Worm (Caenorhabditis elegans) whole organism, L4 larva: ENCODE results near the gene nas-29.

ENCODE experiments used
- T26A8.4 ChIP-seq: fragments of 200-800 bp; sonication (Bioruptor generic); IDR thresholded peaks from 2 replicates; pipeline ENCODE4 v1.3.6; 2022; ENCODE audit warnings: missing genetic modification characterization, missing compliant biosample characterization
- Y105C5A.15 ChIP-seq: fragments of 200-800 bp; sonication (Bioruptor generic); IDR thresholded peaks from 2 replicates; pipeline ENCODE4 v1.3.6; 2022; ENCODE audit warnings: missing genetic modification characterization, missing compliant biosample characterization
- aha-1 ChIP-seq: fragments of 150-350 bp; peaks from one replicate; lab custom pipeline; 2014; ENCODE audit warnings: missing biosample characterization, missing genetic modification characterization
- ama-1 ChIP-seq: fragments of 150-350 bp; optimal IDR thresholded peaks from 2 replicates; lab custom pipeline; 2014; ENCODE audit warnings: inconsistent platforms, mixed read lengths
- ceh-20 ChIP-seq: fragments of 200-800 bp; sonication (Bioruptor generic); IDR thresholded peaks from 2 replicates; pipeline ENCODE4 v1.3.6; 2022; ENCODE audit warnings: missing genetic modification reagents, missing genetic modification characterization, missing compliant biosample characterization
- ceh-44 ChIP-seq: fragments of 200-800 bp; sonication (Bioruptor generic); IDR thresholded peaks from 2 replicates; pipeline ENCODE4 v1.3.6; 2022; ENCODE audit warnings: missing genetic modification reagents, missing genetic modification characterization, missing compliant biosample characterization
- daf-19 ChIP-seq: fragments of 200-800 bp; sonication (Bioruptor generic); conservative IDR thresholded peaks from 2 replicates; pipeline ENCODE4 v1.3.6; 2022; ENCODE audit warnings: missing genetic modification characterization, missing compliant biosample characterization
- dmd-9 ChIP-seq: fragments of 200-800 bp; sonication (Bioruptor generic); IDR thresholded peaks from 2 replicates; pipeline ENCODE4 v1.3.6; 2022; ENCODE audit warnings: missing genetic modification reagents, missing genetic modification characterization, missing compliant biosample characterization
- dpl-1 ChIP-seq: fragments of 150-350 bp; optimal IDR thresholded peaks from 2 replicates; lab custom pipeline; 2014; ENCODE audit warnings: missing biosample characterization, missing genetic modification reagents, missing genetic modification characterization
- egl-27 ChIP-seq: sonication (generic microtip); optimal IDR thresholded peaks from 3 replicates; lab custom pipeline; 2017; ENCODE audit warnings: missing biosample characterization, missing genetic modification reagents, missing genetic modification characterization
- fkh-10 ChIP-seq: fragments of 150-350 bp; optimal IDR thresholded peaks from 2 replicates; lab custom pipeline; 2014; ENCODE audit warnings: missing biosample characterization, missing genetic modification reagents, missing genetic modification characterization
- hif-1 ChIP-seq, 2 experiments: sonication (generic microtip); optimal IDR thresholded peaks; 2 replicates each; lab custom pipeline; 2016 to 2017; ENCODE audit warnings: missing compliant biosample characterization in 2 of 2, missing genetic modification characterization in 2 of 2, missing genetic modification reagents in 2 of 2, missing genotype in 2 of 2, mild to moderate bottlenecking in 1 of 2
- hlh-30 ChIP-seq: sonication (generic microtip); optimal IDR thresholded peaks from 2 replicates; lab custom pipeline; 2017; ENCODE audit warnings: antibody characterized with exemption, mild to moderate bottlenecking, missing genetic modification characterization, missing compliant biosample characterization; ENCODE audit not compliant: insufficient read depth
- jun-1 ChIP-seq: fragments of 150-350 bp; optimal IDR thresholded peaks from 2 replicates; lab custom pipeline; 2014; ENCODE audit warnings: missing biosample characterization, missing genetic modification reagents, missing genetic modification characterization
- lin-13 ChIP-seq: fragments of 150-350 bp; optimal IDR thresholded peaks from 2 replicates; lab custom pipeline; 2014; ENCODE audit warnings: missing biosample characterization, missing genetic modification reagents, missing genetic modification characterization
- lin-38 ChIP-seq: fragments of 200-800 bp; sonication (Bioruptor generic); IDR thresholded peaks from 2 replicates; pipeline ENCODE4 v1.3.6; 2022; ENCODE audit warnings: missing genetic modification reagents, missing genetic modification characterization, missing compliant biosample characterization
- mdt-29 ChIP-seq: fragments of 200-800 bp; sonication (Bioruptor generic); IDR thresholded peaks from 2 replicates; pipeline ENCODE4 v1.3.6; 2022; ENCODE audit warnings: missing genetic modification reagents, missing genetic modification characterization, missing compliant biosample characterization
- mxl-2 ChIP-seq: fragments of 200-800 bp; sonication (Bioruptor generic); conservative IDR thresholded peaks from 2 replicates; pipeline ENCODE4 v1.3.6; 2022; ENCODE audit warnings: missing genetic modification reagents, missing genetic modification characterization, missing compliant biosample characterization
- nhr-111 ChIP-seq: fragments of 200-800 bp; sonication (Bioruptor generic); optimal IDR thresholded peaks from 2 replicates; lab custom pipeline; 2018; ENCODE audit warnings: mild to moderate bottlenecking, missing genetic modification characterization, missing compliant biosample characterization
- nhr-42 ChIP-seq: fragments of 200-800 bp; sonication (Bioruptor generic); IDR thresholded peaks from 2 replicates; pipeline ENCODE4 v1.3.6; 2022; ENCODE audit warnings: missing genetic modification characterization, missing compliant biosample characterization
- nhr-48 ChIP-seq: sonication (generic microtip); optimal IDR thresholded peaks from 2 replicates; lab custom pipeline; 2016; ENCODE audit warnings: mild to moderate bottlenecking, missing genetic modification characterization, missing compliant biosample characterization
- nhr-6 ChIP-seq: fragments of 150-350 bp; optimal IDR thresholded peaks from 2 replicates; lab custom pipeline; 2014; ENCODE audit warnings: missing biosample characterization, missing genetic modification characterization
- nhr-77 ChIP-seq: fragments of 150-350 bp; optimal IDR thresholded peaks from 2 replicates; lab custom pipeline; 2014; ENCODE audit warnings: missing biosample characterization, missing genetic modification characterization
- sdz-12 ChIP-seq: fragments of 200-800 bp; sonication (Bioruptor generic); optimal IDR thresholded peaks from 2 replicates; lab custom pipeline; 2018; ENCODE audit warnings: mild to moderate bottlenecking, missing genetic modification characterization, missing compliant biosample characterization
- snpc-1.2 ChIP-seq: fragments of 200-800 bp; sonication (Bioruptor generic); IDR thresholded peaks from 2 replicates; pipeline ENCODE4 v1.3.6; 2022; ENCODE audit warnings: missing genetic modification reagents, missing genetic modification characterization, missing compliant biosample characterization
- spr-1 ChIP-seq: sonication (generic microtip); optimal IDR thresholded peaks from 2 replicates; lab custom pipeline; 2016; ENCODE audit warnings: mild to moderate bottlenecking, missing genetic modification characterization, missing compliant biosample characterization
- tag-97 ChIP-seq: fragments of 200-800 bp; sonication (Bioruptor generic); IDR thresholded peaks from 2 replicates; pipeline ENCODE4 v1.3.6; 2022; ENCODE audit warnings: missing genetic modification characterization, missing compliant biosample characterization
- tra-1 ChIP-seq: fragments of 200-800 bp; sonication (Bioruptor generic); IDR thresholded peaks from 2 replicates; pipeline ENCODE4 v1.3.6; 2022; ENCODE audit warnings: missing genetic modification reagents, missing genetic modification characterization, missing compliant biosample characterization
- unc-62 ChIP-seq, 3 experiments: fragments of 150-350 bp in 1 of 3; sonication (generic microtip); optimal IDR thresholded peaks in 2 of 3; peaks in 1 of 3; 1 replicate in 1 of 3; 2 replicates in 2 of 3; lab custom pipeline; 2014 to 2017; ENCODE audit warnings: missing biosample characterization in 3 of 3, missing genetic modification characterization in 3 of 3, missing genetic modification reagents in 3 of 3, missing genotype in 1 of 3
- zip-2 ChIP-seq: fragments of 150-350 bp; optimal IDR thresholded peaks from 2 replicates; lab custom pipeline; 2014; ENCODE audit warnings: missing biosample characterization, missing genetic modification characterization

The nas-29 gene

DNA sequence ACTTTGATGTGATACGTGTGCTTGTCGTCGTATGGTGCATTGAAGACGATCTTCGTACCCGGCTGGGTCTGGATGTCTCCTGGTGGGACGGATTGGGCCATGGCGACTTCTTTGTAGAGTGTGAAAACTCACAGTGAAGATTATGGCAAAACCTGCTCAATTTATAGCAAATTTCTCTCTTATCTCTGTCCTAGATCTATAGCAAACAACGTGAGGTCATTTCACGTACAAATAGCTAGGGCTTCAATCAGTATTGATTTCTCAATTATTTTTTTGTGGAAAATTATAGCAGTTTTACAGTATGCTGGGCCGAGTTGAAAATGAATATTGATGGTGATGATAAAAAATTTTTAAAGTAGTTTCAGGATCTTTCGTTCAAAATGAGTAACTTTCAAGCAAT lies 15.1 kb upstream of the nas-29 start, which contains the start of gene msp-45:
TSS of gene msp-45 (minus strand) at position 101 of the 400 bp plus-strand sequence.
- TF ChIP-seq tag-97 (GFP tag; lab: Robert Waterston, UW): no peak
- no peak for TF ChIP-seq mdt-29 (GFP tag; lab: Robert Waterston, UW)
- TF ChIP-seq lin-13: no peak
- no peak for TF ChIP-seq nhr-48 (tag; lab: Kevin White, UChicago)
- no peak for TF ChIP-seq nhr-6 (tag; lab: Kevin White, UChicago)
- TF ChIP-seq jun-1 (tag; lab: Kevin White, UChicago): no peak
- no peak for TF ChIP-seq zip-2

DNA sequence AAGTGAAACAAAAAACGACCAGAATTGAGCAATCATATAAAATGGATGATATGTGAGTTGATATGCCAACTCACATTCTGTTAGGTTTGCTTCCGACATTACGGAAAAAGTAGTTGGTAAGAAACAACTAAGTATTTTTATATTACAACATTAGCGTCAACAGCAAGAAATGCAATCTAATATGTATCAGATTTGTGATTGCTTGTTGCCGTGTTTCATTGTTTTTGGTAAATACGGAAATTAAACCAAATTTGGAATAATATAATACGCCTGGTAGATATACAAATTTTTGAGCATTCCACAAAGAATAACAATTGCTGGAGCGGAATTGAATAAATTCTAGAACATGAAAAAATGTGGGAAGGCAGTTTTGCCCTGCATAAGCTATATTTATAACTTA lies 12.7 kb upstream of the nas-29 start, which contains the start of gene srb-12:
TSS of gene srb-12 (minus strand) at position 101 of the 400 bp plus-strand sequence.
- TF ChIP-seq nhr-111 (GFP tag; lab: Kevin White, UChicago): no peak
- TF ChIP-seq nhr-6 (tag; lab: Kevin White, UChicago): no peak
- no peak for TF ChIP-seq nhr-77 (tag; lab: Kevin White, UChicago)
- TF ChIP-seq sdz-12: no peak

DNA sequence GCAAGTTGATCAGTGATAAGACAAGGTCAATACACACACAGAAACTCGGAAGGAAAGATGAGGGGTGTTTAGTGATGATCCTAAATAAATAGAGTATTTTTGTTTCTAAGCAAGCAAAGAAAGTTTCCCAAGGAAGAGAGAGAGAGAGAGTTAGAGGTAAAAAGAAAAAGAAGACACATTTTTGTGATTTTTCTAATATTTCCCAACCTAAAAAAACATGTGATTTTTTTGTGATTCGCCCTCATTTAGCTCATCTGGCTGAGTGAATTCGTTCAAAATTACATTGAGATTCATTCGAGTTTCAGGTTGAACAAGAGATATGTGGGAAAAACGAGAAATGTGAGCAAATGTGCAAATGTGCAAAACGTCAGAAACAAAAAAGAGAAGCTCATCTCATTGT lies 9.0 kb upstream of the nas-29 start, which contains the start of gene srb-16:
TSS of gene srb-16 (minus strand) at position 101 of the 400 bp plus-strand sequence.
- TF ChIP-seq hif-1 (tag; optimal IDR thresholded peaks at IDR 0.05; lab: Kevin White, UChicago): no peak

DNA sequence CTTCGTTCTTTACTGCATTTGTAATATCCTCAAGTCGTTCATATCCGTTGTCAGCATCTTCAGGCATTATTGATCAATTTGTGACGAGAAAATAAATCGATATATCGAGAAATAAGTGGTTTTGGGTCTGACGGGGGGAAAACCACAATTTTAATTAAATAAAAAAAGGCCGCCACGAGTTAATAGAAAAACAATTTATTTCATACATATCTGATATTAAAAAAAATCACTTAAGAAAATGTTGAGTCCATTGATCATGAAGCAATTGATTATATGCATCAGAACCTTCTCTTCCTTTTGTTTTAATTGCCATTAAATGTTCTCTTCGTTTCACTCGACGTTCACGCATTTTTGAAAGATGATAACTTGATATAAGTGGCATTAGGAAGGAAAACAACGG lies 6.5 kb upstream of the nas-29 start, which contains the start of gene F58A6.5:
TSS of gene F58A6.5 (minus strand) at position 101 of the 400 bp plus-strand sequence.
- TF ChIP-seq unc-62 (GFP tag; optimal IDR thresholded peaks at IDR 0.05 in 1 of 2; lab: Kevin White, UChicago) (no peak), unc-62 (tag; optimal IDR thresholded peaks at IDR 0.05; lab: Kevin White, UChicago) (no peak), hlh-30 (no peak), ceh-20 (no peak), mxl-2 (no peak), ama-1 (lab: Kevin White, UChicago) (no peak), dmd-9 (GFP tag; lab: Robert Waterston, UW) (no peak), snpc-1.2 (no peak), T26A8.4 (GFP tag; lab: Robert Waterston, UW) (no peak), daf-19 (no peak), spr-1 (no peak), egl-27 (tag; lab: Kevin White, UChicago) (no peak), tra-1 (GFP tag; lab: Robert Waterston, UW) (no peak), nhr-42 (GFP tag; lab: Robert Waterston, UW) (no peak), ceh-44 (no peak), dpl-1 (GFP tag; lab: Kevin White, UChicago) (no peak)

DNA sequence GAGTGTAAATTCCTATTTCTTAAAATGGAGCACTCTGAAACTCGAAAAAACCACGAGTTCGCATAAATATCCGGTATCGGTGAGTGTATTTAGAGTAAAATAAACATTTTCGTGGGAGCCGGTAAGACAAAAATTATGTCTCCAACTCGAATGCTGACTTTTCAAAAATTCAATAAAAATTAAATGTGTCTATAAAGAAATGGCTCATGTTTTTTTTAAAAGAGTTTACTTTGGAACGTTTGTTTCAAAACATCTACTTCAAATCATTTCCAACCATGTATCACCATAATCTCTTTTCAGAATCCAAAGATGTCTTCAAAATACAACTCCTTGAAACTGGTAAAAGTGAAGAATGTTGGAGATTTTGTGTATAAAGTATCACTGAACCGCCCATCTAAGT lies 783 bp upstream of the nas-29 start, which contains the start of gene F58A6.1:
TSS of gene F58A6.1 (plus strand) at position 301 of the 400 bp plus-strand sequence.
- no peak for TF ChIP-seq lin-38 (GFP tag; lab: Robert Waterston, UW)
- TF ChIP-seq Y105C5A.15 (GFP tag; lab: Robert Waterston, UW): no peak
- TF ChIP-seq fkh-10 (GFP tag; lab: Kevin White, UChicago): no peak
- no peak for TF ChIP-seq aha-1 (tag; lab: Kevin White, UChicago)

DNA sequence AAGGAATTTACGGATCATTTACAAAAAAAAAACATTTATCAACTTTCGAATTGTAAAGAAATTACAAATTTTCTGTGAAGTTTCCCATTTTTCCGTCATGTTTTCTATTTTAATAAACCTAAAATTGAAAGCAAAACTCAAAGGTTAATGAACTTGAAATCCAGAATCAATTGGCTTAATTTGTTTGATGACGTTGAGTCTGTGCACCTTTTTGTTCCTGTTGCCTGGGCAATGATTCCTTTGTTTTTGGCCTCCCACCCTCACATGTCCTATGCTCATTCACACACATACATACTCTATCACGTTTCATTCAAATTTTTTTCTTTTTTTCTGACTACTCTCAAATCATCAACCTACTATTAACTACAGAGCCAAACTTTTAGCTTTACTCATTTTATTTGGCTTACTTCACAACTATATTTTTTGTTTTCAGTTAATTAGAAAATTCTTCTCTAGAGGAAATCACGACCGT lies 5.5 kb downstream of the nas-29 start, which contains the start of gene F58A6.2:
TSS of gene F58A6.2 (plus strand) at position 422 of the 472 bp plus-strand sequence.
- TF ChIP-seq daf-19: no peak
- TF ChIP-seq aha-1 (tag; lab: Kevin White, UChicago): peak; percentile 59
